Worm (Caenorhabditis elegans): ENCODE data around the gene sra-7.

Gene sra-7

DNA sequence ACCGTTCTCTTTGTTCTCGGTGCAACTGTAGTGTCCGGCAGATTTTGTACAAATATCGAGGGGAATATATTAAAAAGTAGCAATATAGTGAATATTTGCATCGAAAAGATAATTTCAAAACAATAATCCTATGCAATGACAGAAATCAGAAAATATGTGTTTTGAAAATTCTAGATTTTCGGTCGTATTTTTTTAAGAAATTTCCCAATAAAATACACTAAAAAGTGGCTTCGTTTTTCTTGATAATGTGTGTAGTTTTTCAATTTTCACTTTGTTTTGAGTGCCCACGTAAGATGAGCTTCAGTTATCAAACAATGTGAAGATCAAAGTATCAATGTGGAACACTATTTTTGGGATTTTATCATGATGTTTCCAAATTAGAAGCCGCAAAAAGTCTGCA lies 27.6 kb upstream of the sra-7 start, which contains the start of gene gcy-1:
Gene gcy-1, minus strand, starts transcription at position 101 of the 400 bp plus-strand sequence.
- TF ChIP-seq pqm-1 (tag; optimal IDR thresholded peaks at IDR 0.05), result no peak
- no peak for TF ChIP-seq ceh-82 (tag; optimal IDR thresholded peaks at IDR 0.05)
- no peak for TF ChIP-seq jun-1 (tag; optimal IDR thresholded peaks at IDR 0.05)
- no peak for TF ChIP-seq fkh-10 (GFP tag; optimal IDR thresholded peaks at IDR 0.05)
- TF ChIP-seq lin-39 (tag; optimal IDR thresholded peaks at IDR 0.05), result no peak
- TF ChIP-seq fkh-2 (tag; optimal IDR thresholded peaks at IDR 0.05), result no peak
- TF ChIP-seq lin-15B (tag; optimal IDR thresholded peaks at IDR 0.05), result no peak
- no peak for TF ChIP-seq elt-1 (tag; optimal IDR thresholded peaks at IDR 0.05)
- no peak for TF ChIP-seq ama-1 (optimal IDR thresholded peaks at IDR 0.05)
- TF ChIP-seq skn-1 (tag; optimal IDR thresholded peaks at IDR 0.05), result no peak
- no peak for TF ChIP-seq pha-4 (tag; optimal IDR thresholded peaks at IDR 0.05)
- TF ChIP-seq nhr-23 (tag; optimal IDR thresholded peaks at IDR 0.05), result no peak
- no peak for TF ChIP-seq hmg-11 (tag; optimal IDR thresholded peaks at IDR 0.05)
- TF ChIP-seq nhr-77 (tag; optimal IDR thresholded peaks at IDR 0.05), result no peak
- TF ChIP-seq ztf-11 (tag; optimal IDR thresholded peaks at IDR 0.05), result no peak
- no peak for TF ChIP-seq aly-2 (tag; optimal IDR thresholded peaks at IDR 0.05)
- no peak for TF ChIP-seq nhr-28 (tag; optimal IDR thresholded peaks at IDR 0.05)
- no peak for TF ChIP-seq lsy-12 (tag; optimal IDR thresholded peaks at IDR 0.05)
- TF ChIP-seq sea-2 (GFP tag; optimal IDR thresholded peaks at IDR 0.05), result no peak

DNA sequence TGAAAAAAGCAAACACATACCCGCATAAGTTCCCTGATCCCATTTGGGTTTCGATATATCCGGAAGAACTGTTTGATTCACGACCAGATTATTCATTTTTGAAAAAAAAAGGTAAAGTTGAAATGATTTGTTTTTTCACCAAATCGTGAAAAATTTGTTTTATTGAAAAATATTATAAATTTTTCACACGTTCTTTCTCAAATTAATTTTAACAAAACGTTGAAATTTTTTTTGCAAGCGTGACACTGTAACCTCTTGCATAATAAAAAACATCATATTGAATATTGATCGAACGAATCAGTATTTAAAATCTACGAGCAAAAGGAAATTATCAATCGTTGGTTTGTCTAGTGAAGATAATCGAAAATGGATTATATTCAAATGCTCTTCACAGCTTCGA lies 25.7 kb upstream of the sra-7 start, which contains the start of the genes sfxn-1.1 and AH6.3:
Gene sfxn-1.1, minus strand, starts transcription at position 101 of the 400 bp plus-strand sequence.
Gene AH6.3, plus strand, starts transcription at position 275 of the 400 bp plus-strand sequence.
- TF ChIP-seq zag-1 (tag; optimal IDR thresholded peaks at IDR 0.05), result no peak
- no peak for TF ChIP-seq unc-39 (tag; optimal IDR thresholded peaks at IDR 0.05)
- no peak for TF ChIP-seq eor-1 (tag; optimal IDR thresholded peaks at IDR 0.05)
- TF ChIP-seq nhr-12 (tag; optimal IDR thresholded peaks at IDR 0.05), result no peak
- TF ChIP-seq lin-39 (tag; optimal IDR thresholded peaks at IDR 0.05), result no peak
- TF ChIP-seq nhr-11 (tag; optimal IDR thresholded peaks at IDR 0.05), result no peak
- TF ChIP-seq ztf-11 (tag; optimal IDR thresholded peaks at IDR 0.05), result no peak
- TF ChIP-seq nhr-237 (tag; optimal IDR thresholded peaks at IDR 0.05), result no peak
- no peak for TF ChIP-seq ztf-4 (tag; optimal IDR thresholded peaks at IDR 0.05)
- no peak for TF ChIP-seq nhr-67 (tag; optimal IDR thresholded peaks at IDR 0.05)
- TF ChIP-seq aly-2 (tag; optimal IDR thresholded peaks at IDR 0.05), result no peak
- no peak for TF ChIP-seq ceh-9 (tag; optimal IDR thresholded peaks at IDR 0.05)
- no peak for TF ChIP-seq jun-1 (tag; optimal IDR thresholded peaks at IDR 0.05)
- TF ChIP-seq nhr-77 (tag; optimal IDR thresholded peaks at IDR 0.05), result no peak
- no peak for TF ChIP-seq mdl-1 (tag; optimal IDR thresholded peaks at IDR 0.05)
- no peak for TF ChIP-seq elt-2 (tag; optimal IDR thresholded peaks at IDR 0.05)
- no peak for TF ChIP-seq unc-62 (GFP tag; optimal IDR thresholded peaks at IDR 0.05)
- no peak for TF ChIP-seq daf-12 (tag; optimal IDR thresholded peaks at IDR 0.05)
- no peak for TF ChIP-seq elt-3 (tag; optimal IDR thresholded peaks at IDR 0.05)
- no peak for TF ChIP-seq fkh-2 (tag; optimal IDR thresholded peaks at IDR 0.05)

DNA sequence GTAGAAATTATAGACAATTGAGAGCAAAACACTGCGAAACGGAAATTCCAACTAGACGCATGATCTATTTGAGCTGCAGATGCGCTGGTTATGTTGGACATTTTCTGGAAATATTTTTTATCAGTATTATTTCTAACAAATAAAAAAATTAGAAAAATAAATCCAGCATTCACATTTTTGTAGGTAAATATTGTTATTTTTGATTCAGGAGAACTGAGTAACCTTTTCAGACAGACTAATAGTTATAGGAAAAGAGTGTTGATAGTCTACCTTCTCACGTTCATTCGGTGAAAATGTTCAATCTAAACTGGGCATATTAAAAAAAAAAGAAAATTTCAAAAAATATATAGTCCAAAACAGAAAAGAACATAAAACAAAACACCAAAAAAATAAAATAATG lies 22.9 kb upstream of the sra-7 start, which contains the start of gene sra-1:
Gene sra-1, minus strand, starts transcription at position 101 of the 400 bp plus-strand sequence.
- no peak for TF ChIP-seq nhr-67 (tag; optimal IDR thresholded peaks at IDR 0.05)
- TF ChIP-seq nhr-28 (tag; optimal IDR thresholded peaks at IDR 0.05), result no peak
- TF ChIP-seq pqm-1 (tag; optimal IDR thresholded peaks at IDR 0.05), result no peak
- no peak for TF ChIP-seq sea-2 (GFP tag; optimal IDR thresholded peaks at IDR 0.05)
- no peak for TF ChIP-seq mdl-1 (tag; optimal IDR thresholded peaks at IDR 0.05)

DNA sequence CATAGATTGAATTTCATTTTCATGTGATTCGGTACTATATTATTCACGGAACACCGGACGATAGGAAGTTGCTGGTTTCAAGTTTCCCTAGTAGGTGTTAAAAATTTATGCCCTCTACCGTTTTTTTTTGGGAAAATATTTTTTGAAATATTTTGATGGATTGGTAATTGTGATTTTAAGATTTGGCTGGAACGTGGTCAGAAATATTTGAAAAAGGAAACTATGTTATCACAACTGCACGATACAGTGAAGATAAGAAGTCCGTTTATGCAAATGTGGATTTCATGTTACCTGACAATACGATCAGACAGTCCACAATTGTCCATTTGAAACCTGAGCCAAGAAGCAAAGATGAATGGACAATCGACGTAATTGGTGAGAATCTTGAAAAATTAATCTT lies 21.5 kb upstream of the sra-7 start, which contains the start of gene AH6.17:
Gene AH6.17, plus strand, starts transcription at position 185 of the 400 bp plus-strand sequence.
- TF ChIP-seq skn-1 (tag; optimal IDR thresholded peaks at IDR 0.05), result no peak

DNA sequence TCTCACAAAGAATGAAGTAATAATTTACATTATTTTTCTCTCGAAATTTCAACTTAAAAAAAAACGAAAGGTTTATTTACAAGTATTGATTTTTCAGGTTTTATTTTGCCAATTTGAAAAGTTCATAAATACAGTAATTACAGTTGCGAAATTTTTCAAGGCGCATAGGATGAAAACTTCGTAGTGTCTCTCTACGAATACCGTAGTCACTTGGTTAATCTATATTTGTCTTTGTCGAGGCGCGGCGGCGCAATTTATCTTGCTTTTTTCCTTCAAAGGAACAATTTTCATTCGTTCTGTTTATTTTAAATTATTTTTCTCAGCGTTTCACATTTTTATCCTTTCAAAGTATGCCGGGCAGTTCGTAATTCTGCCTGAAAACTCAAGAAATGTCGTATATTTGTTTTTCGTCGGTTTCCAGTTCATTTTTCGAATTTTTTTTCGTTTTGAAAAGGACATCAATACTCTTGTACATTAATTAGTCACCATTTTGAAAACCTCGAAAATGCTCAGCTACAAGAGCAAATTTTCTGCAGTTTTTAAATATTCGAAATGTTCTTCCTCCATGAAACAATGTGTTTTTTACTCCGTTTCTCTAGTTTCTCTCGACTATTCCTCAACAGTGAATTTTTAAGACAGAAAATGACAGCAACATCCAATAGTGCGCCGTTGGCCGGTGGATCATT lies 20.8 kb upstream of the sra-7 start, which contains the start of gene mex-6:
Gene mex-6, plus strand, starts transcription at position 636 of the 686 bp plus-strand sequence.
- no peak for TF ChIP-seq nhr-237 (tag; optimal IDR thresholded peaks at IDR 0.05)
- TF ChIP-seq tbx-2 (tag; optimal IDR thresholded peaks at IDR 0.05), result no peak
- no peak for TF ChIP-seq nhr-43 (tag; optimal IDR thresholded peaks at IDR 0.05; ENCODE audit: poor library complexity, severe bottlenecking)
- TF ChIP-seq ama-1 (optimal IDR thresholded peaks at IDR 0.05), result no peak
- no peak for TF ChIP-seq egl-27 (tag; optimal IDR thresholded peaks at IDR 0.05)
- no peak for TF ChIP-seq elt-3 (tag; optimal IDR thresholded peaks at IDR 0.05)
- TF ChIP-seq eor-1 (tag; optimal IDR thresholded peaks at IDR 0.05), result no peak
- TF ChIP-seq ceh-28 (tag; optimal IDR thresholded peaks at IDR 0.05), result no peak
- no peak for TF ChIP-seq nhr-76 (tag; optimal IDR thresholded peaks at IDR 0.05)

All from whole organism, L3 larva.